Fruit fly (Drosophila melanogaster): ENCODE measurements around the gene CG16743.
A peak's percentile ranks its signal among the peaks of the same experiment; 100 is the strongest.

Gene CG16743

dm6 chr2L:10967257-10968008 lies 4.6 kb upstream of the CG16743 start (continued):
- peak; percentile 27 for TF ChIP-seq pb (GFP tag; optimal IDR thresholded peaks at IDR 0.05)
- no peak for TF ChIP-seq CG6765 (GFP tag; optimal IDR thresholded peaks at IDR 0.05)
- TF ChIP-seq aop (GFP tag; IDR thresholded peaks at IDR 0.05), result no peak
- no peak for TF ChIP-seq Ada2b (GFP tag; IDR thresholded peaks at IDR 0.05)
- TF ChIP-seq gsb-n (tag; optimal IDR thresholded peaks at IDR 0.05), result no peak
- no peak for TF ChIP-seq tgo (GFP tag; IDR thresholded peaks at IDR 0.05)
- TF ChIP-seq gfzf (GFP tag; optimal IDR thresholded peaks at IDR 0.05), result no peak
- TF ChIP-seq wor (GFP tag; IDR thresholded peaks at IDR 0.05), result no peak
- TF ChIP-seq corto (GFP tag; optimal IDR thresholded peaks at IDR 0.05), result no peak
- no peak for TF ChIP-seq dmrt99B (tag; optimal IDR thresholded peaks at IDR 0.05)
- TF ChIP-seq Hmx (GFP tag; optimal IDR thresholded peaks at IDR 0.05), result no peak
- TF ChIP-seq C15 (GFP tag; IDR thresholded peaks at IDR 0.05), result no peak
- TF ChIP-seq CG10462 (GFP tag; optimal IDR thresholded peaks at IDR 0.05), result no peak
- 0 out of 2 replicates have a peak, but pooled peaks have one; percentile 40 for TF ChIP-seq CG42726 (GFP tag; IDR thresholded peaks at IDR 0.05; ENCODE audit: partially characterized antibody)
- TF ChIP-seq CG3847 (GFP tag; IDR thresholded peaks at IDR 0.05), result no peak
- TF ChIP-seq esg (GFP tag; conservative IDR thresholded peaks at IDR 0.05), result no peak
- TF ChIP-seq hbn (GFP tag; IDR thresholded peaks at IDR 0.05; ENCODE audit: partially characterized antibody), result 0 out of 2 replicates have a peak, but pooled peaks have one; percentile 10
- TF ChIP-seq zen2 (GFP tag; IDR thresholded peaks at IDR 0.05; ENCODE audit: partially characterized antibody), result no peak
- no peak for TF ChIP-seq CG2678 (tag; optimal IDR thresholded peaks at IDR 0.05)
- no peak for TF ChIP-seq slp2 (GFP tag; optimal IDR thresholded peaks at IDR 0.05)
- no peak for TF ChIP-seq ttk (GFP tag; IDR thresholded peaks at IDR 0.05)
- no peak for TF ChIP-seq Rx (GFP tag; IDR thresholded peaks at IDR 0.05)
- TF ChIP-seq MESR4 (GFP tag; optimal IDR thresholded peaks at IDR 0.05), result peak; percentile 70
- no peak for TF ChIP-seq CG11723 (GFP tag; optimal IDR thresholded peaks at IDR 0.05)
- peak; percentile 15 for TF ChIP-seq sug (tag; optimal IDR thresholded peaks at IDR 0.05)
- no peak for TF ChIP-seq CG30431 (GFP tag; optimal IDR thresholded peaks at IDR 0.05)
- TF ChIP-seq CG4282 (GFP tag; optimal IDR thresholded peaks at IDR 0.05), result peak; percentile 40
- TF ChIP-seq nerfin-2 (GFP tag; IDR thresholded peaks at IDR 0.05; ENCODE audit: partially characterized antibody), result 0 out of 2 replicates have a peak, but pooled peaks have one; percentile 12
- no peak for TF ChIP-seq CG18619 (GFP tag; optimal IDR thresholded peaks at IDR 0.05)
- TF ChIP-seq Nf-YA (GFP tag; IDR thresholded peaks at IDR 0.05), result 0 out of 2 replicates have a peak, but pooled peaks have one; percentile 13
- TF ChIP-seq wek (GFP tag; optimal IDR thresholded peaks at IDR 0.05), result no peak
- no peak for TF ChIP-seq Mad (GFP tag; optimal IDR thresholded peaks at IDR 0.05)
- TF ChIP-seq CG34422 (GFP tag; IDR thresholded peaks at IDR 0.05), result peak; percentile 72; the same call in 2 of the 3 replicates
- TF ChIP-seq CG12744 (GFP tag; optimal IDR thresholded peaks at IDR 0.05), result no peak
- TF ChIP-seq Xbp1 (GFP tag; optimal IDR thresholded peaks at IDR 0.05), result peak; percentile 34
- TF ChIP-seq Atf6 (GFP tag; IDR thresholded peaks at IDR 0.05), result no peak
- no peak for TF ChIP-seq prd (optimal IDR thresholded peaks at IDR 0.05)
- TF ChIP-seq prd (GFP tag; IDR thresholded peaks at IDR 0.05), result no peak; the same call in 2 of the 3 replicates
- TF ChIP-seq CG3065 (GFP tag; optimal IDR thresholded peaks at IDR 0.05), result peak; percentile 19
- no peak for TF ChIP-seq pum (GFP tag; optimal IDR thresholded peaks at IDR 0.05)
- TF ChIP-seq CG18262 (tag; optimal IDR thresholded peaks at IDR 0.05), result no peak
- no peak for TF ChIP-seq tin (GFP tag; optimal IDR thresholded peaks at IDR 0.05)
- TF ChIP-seq knrl (GFP tag; IDR thresholded peaks at IDR 0.05; ENCODE audit: partially characterized antibody), result 0 out of 3 replicates have a peak, but pooled peaks have one; percentile 11
- TF ChIP-seq CG8944 (GFP tag; optimal IDR thresholded peaks at IDR 0.05), result no peak
- peak; percentile 83 for TF ChIP-seq sens (GFP tag)
- TF ChIP-seq Blimp-1 (GFP tag; optimal IDR thresholded peaks at IDR 0.05), result peak; percentile 93
- TF ChIP-seq CG15011 (GFP tag; optimal IDR thresholded peaks at IDR 0.05), result no peak
- TF ChIP-seq ash1 (GFP tag; optimal IDR thresholded peaks at IDR 0.05), result peak; percentile 10
- no peak for TF ChIP-seq lov (optimal IDR thresholded peaks at IDR 0.05)
- TF ChIP-seq lov (GFP tag; IDR thresholded peaks at IDR 0.05), result no peak
